Fruit fly (Drosophila melanogaster): ENCODE measurements around the gene Spn77Ba.

DNA sequence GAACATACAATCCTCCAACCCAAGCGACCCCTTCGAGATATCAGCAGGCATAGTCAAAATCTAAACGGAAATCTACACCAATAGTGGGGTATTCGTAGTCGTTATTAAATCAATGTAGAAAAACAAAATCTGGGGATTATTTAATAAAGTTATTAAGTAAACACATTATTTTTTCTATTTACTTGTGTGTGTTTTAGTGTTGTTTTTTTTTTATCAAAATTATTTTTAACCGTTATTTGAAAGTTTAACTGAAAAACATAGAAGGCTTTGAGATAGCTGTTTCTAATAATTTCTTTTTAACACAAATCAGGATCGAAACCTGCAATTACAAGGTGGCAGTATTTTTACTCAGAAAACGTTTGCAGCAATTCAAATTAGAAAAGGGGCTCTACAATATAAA, 7.6 kb upstream of the Spn77Ba start, which contains the start of gene polo:
- TF ChIP-seq fd96Ca (GFP tag; IDR thresholded peaks at IDR 0.05), result no peak
- TF ChIP-seq CG13204 (GFP tag; optimal IDR thresholded peaks at IDR 0.05), result no peak
- TF ChIP-seq CG17806 (tag; optimal IDR thresholded peaks at IDR 0.05), result no peak
- no peak for TF ChIP-seq Snoo (tag; optimal IDR thresholded peaks at IDR 0.05)
- TF ChIP-seq EcR (GFP tag; optimal IDR thresholded peaks at IDR 0.05), result no peak
- no peak for TF ChIP-seq D1 (tag; optimal IDR thresholded peaks at IDR 0.05)
- TF ChIP-seq CG14655 (GFP tag; optimal IDR thresholded peaks at IDR 0.05), result no peak
- TF ChIP-seq CG15710 (tag; optimal IDR thresholded peaks at IDR 0.05), result no peak

Measured in whole organism, pupa.